Worm (Caenorhabditis elegans): Measurements from ENCODE around the gene C38D4.10.
A peak's percentile ranks its signal among the peaks of the same experiment; 100 is the strongest.

The C38D4.10 gene

DNA sequence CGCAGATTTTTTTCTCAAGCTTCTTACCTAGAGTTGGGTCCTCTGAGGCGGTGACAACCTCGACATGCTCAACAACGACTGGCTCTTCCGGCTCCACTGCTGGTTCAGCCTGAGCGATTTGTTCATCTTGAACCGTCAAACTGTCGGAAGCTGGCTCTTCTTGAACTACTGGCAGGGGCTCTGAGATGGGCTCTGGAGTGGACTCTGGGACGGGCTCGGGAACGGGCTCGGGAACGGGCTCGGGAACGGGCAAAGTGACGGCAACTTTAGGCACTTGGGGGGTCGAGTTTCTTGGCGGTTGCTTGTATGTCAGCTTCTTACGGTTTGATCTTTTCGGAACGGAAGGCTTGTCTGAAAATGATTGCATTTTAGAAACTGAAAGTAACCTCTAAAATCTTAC lies 19.5 kb upstream of the C38D4.10 start:
- TF ChIP-seq ceh-16 (tag; optimal IDR thresholded peaks at IDR 0.05), result no peak
- no peak for TF ChIP-seq lin-11 (tag; optimal IDR thresholded peaks at IDR 0.05)
- no peak for TF ChIP-seq F13H6.1 (tag; optimal IDR thresholded peaks at IDR 0.05)
- TF ChIP-seq gmeb-1 (tag; optimal IDR thresholded peaks at IDR 0.05), result no peak
- TF ChIP-seq blmp-1 (tag; optimal IDR thresholded peaks at IDR 0.05; ENCODE audit: insufficient read depth), result no peak
- TF ChIP-seq crh-2 (tag; optimal IDR thresholded peaks at IDR 0.05), result no peak
- no peak for TF ChIP-seq zag-1 (tag; optimal IDR thresholded peaks at IDR 0.05)
- TF ChIP-seq peb-1 (tag; optimal IDR thresholded peaks at IDR 0.05), result no peak
- TF ChIP-seq snpc-4 (tag; optimal IDR thresholded peaks at IDR 0.05), result no peak
- no peak for TF ChIP-seq unc-55 (GFP tag; optimal IDR thresholded peaks at IDR 0.05)

DNA sequence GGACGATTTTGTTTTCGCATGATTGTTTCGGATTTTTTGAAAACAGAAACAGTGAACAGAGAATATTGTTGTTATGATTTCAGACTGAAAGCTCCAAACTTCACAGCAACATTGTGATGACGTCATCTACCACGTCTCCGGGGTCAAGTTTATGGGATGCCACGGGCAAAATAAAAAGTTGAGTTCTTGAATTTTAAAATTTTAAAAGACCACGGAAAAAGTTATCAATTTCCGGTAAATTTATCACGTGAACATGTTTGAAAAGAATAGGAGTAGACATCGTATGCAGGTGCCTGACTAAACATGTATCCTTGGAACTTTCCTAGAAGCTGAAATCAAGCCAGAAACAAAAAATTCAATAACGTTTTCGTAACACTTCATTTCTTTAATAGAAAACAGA lies 18.8 kb upstream of the C38D4.10 start, which contains the start of gene B0393.4:
Gene B0393.4 (minus strand): TSS at position 101 of the 400 bp plus-strand sequence.
- TF ChIP-seq nhr-12 (tag; optimal IDR thresholded peaks at IDR 0.05), result no peak
- TF ChIP-seq egl-27 (tag; optimal IDR thresholded peaks at IDR 0.05), result no peak
- TF ChIP-seq R02D3.7 (tag; optimal IDR thresholded peaks at IDR 0.05), result no peak

DNA sequence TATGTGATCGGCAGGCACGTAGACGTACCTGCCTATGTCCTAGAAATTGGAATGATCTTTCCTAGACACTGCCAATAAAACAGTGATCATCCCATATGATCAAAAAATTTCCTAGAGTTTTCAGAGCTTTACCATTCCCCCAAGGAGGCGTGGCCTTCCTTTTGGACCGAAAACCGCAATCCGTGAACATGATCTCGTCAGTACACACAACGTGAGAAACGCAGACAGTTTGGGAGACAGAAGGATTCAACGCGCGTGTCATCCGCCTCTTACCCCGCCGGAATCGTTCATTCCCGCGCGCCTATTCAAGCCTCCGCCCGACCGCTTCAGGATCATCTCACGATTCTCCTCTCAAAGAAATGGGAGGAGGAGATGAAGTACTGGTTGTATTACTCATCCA lies 16.9 kb upstream of the C38D4.10 start, which contains the start of gene B0393.5:
Gene B0393.5 (plus strand): TSS at position 301 of the 400 bp plus-strand sequence.
- no peak for TF ChIP-seq elt-3 (tag; optimal IDR thresholded peaks at IDR 0.05)
- no peak for TF ChIP-seq F13H6.1 (tag; optimal IDR thresholded peaks at IDR 0.05)
- no peak for TF ChIP-seq unc-39 (tag; optimal IDR thresholded peaks at IDR 0.05)
- no peak for TF ChIP-seq ZK546.5 (tag; optimal IDR thresholded peaks at IDR 0.05)
- no peak for TF ChIP-seq sma-3 (GFP tag; optimal IDR thresholded peaks at IDR 0.05)
- no peak for TF ChIP-seq ztf-11 (tag; optimal IDR thresholded peaks at IDR 0.05)
- TF ChIP-seq snpc-4 (tag; optimal IDR thresholded peaks at IDR 0.05), result no peak
- TF ChIP-seq C34F6.9 (tag; optimal IDR thresholded peaks at IDR 0.05), result no peak
- TF ChIP-seq nhr-23 (tag; optimal IDR thresholded peaks at IDR 0.05), result no peak
- no peak for TF ChIP-seq unc-55 (GFP tag; optimal IDR thresholded peaks at IDR 0.05)
- no peak for TF ChIP-seq lsy-2 (tag; optimal IDR thresholded peaks at IDR 0.05)
- TF ChIP-seq sma-9 (GFP tag; optimal IDR thresholded peaks at IDR 0.05), result no peak
- no peak for TF ChIP-seq sma-9 (tag; optimal IDR thresholded peaks at IDR 0.05)
- TF ChIP-seq ceh-82 (tag; optimal IDR thresholded peaks at IDR 0.05), result no peak
- TF ChIP-seq lin-11 (tag; optimal IDR thresholded peaks at IDR 0.05), result no peak

DNA sequence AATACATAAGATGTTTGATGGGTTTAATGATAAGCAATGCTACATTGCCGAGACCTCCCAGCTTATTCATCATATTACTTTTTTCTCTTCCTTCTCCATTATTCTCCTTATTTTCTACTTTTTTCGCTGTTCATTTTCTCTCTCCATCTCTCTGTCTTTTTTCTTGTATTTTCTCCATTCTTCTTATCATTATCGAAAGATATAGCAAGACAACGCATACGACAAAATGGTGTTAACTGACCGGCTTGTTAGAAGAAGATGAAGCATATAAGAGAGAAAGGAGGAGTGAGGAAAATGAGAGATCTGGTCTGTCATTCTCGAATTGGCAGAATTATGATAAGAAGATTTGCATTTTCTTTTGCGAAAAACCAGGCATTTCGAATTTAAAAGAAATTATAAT lies 15.5 kb upstream of the C38D4.10 start:
- TF ChIP-seq ztf-4 (tag; optimal IDR thresholded peaks at IDR 0.05), result no peak
- no peak for TF ChIP-seq nhr-12 (tag; optimal IDR thresholded peaks at IDR 0.05)
- no peak for TF ChIP-seq egl-27 (tag; optimal IDR thresholded peaks at IDR 0.05)
- TF ChIP-seq C34F6.9 (tag; optimal IDR thresholded peaks at IDR 0.05), result no peak
- TF ChIP-seq unc-62 (GFP tag; optimal IDR thresholded peaks at IDR 0.05), result no peak

DNA sequence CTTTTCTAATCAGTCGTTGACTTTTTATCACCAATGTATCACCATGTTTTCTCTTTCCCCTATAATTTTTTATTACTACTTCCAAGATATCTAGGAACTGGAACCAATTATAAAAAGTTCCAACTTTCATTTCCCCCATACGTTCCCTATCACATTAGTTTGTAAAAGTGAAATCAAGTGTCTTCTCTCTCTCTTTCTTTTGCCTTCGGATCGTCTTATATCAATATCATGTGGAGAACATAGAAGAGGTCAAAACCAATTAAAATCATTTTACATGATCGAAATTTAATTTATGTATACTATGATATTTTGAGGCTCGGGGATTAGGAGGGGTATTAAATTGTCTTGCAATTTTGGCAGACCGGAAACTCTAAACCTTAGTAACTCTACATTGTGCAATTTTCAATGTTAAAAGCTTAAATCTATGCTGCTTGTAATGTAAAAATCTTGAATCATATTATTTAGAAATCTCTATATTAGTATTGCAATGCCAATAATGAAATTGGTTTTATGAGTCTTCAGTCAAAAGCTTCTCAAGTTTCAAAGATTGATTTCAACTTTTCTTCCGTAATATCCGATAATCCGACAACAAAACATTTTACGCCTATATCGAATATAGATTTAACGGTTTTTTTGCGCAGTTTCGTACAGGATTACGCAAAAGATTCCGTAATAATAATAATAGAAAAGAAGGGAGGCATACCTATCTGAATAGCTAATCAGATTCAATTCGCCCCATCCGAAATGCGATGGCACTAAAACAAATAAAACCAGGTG lies 14.3 kb upstream of the C38D4.10 start:
- peak; percentile 26 for TF ChIP-seq blmp-1 (tag; optimal IDR thresholded peaks at IDR 0.05; ENCODE audit: insufficient read depth)
- no peak for TF ChIP-seq aly-2 (tag; optimal IDR thresholded peaks at IDR 0.05)

DNA sequence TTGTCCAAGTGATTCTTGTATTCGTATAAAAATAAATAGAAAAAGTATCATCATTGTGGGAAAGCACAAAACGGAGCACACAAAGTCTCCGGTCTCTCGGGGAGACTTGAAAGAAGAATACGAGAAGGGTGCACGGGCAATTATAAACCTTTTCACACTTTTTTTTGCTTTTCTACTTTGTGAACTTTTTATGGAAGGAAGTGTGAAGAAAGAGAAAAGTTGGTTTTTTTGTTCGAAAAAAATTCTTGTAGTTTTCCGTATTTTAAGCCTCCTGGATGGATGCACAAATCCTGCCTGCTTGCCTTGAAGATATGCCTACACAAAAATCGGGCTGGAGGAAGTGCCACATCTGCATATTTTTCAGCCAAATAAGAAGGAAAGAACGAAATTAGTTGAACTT lies 4.3 kb upstream of the C38D4.10 start, which contains the start of gene B0393.7:
Gene B0393.7 (minus strand): TSS at position 101 of the 400 bp plus-strand sequence.
- no peak for TF ChIP-seq aly-2 (tag; optimal IDR thresholded peaks at IDR 0.05)
- no peak for TF ChIP-seq lin-39 (tag; optimal IDR thresholded peaks at IDR 0.05)
- no peak for TF ChIP-seq fos-1 (tag; optimal IDR thresholded peaks at IDR 0.05)
- no peak for TF ChIP-seq ZK546.5 (tag; optimal IDR thresholded peaks at IDR 0.05)
- TF ChIP-seq nhr-129 (tag; optimal IDR thresholded peaks at IDR 0.05), result no peak
- no peak for TF ChIP-seq nhr-237 (tag; optimal IDR thresholded peaks at IDR 0.05)
- no peak for TF ChIP-seq ztf-4 (tag; optimal IDR thresholded peaks at IDR 0.05)
- TF ChIP-seq blmp-1 (tag; optimal IDR thresholded peaks at IDR 0.05; ENCODE audit: insufficient read depth), result no peak
- TF ChIP-seq lin-11 (tag; optimal IDR thresholded peaks at IDR 0.05), result no peak
- TF ChIP-seq ztf-11 (tag; optimal IDR thresholded peaks at IDR 0.05), result no peak

Data from whole organism, L2 larva.